Fruit fly (Drosophila melanogaster) whole organism, embryonic: ENCODE data around the gene Aatf.

Experiments
- Atf3 ChIP-seq: fragments of 200-800 bp; sonication (Bioruptor generic); optimal IDR thresholded peaks from 3 replicates; lab custom pipeline; 2016; ENCODE audit warnings: missing biosample characterization, missing genetic modification characterization
- CG11504 ChIP-seq: fragments of 200-800 bp; sonication (Bioruptor generic); optimal IDR thresholded peaks from 3 replicates; lab custom pipeline; 2019; ENCODE audit warnings: missing biosample characterization, mild to moderate bottlenecking, missing genetic modification characterization, moderate library complexity
- CG13123 ChIP-seq: fragments of 200-800 bp; sonication (Bioruptor generic); optimal IDR thresholded peaks from 2 replicates; lab custom pipeline; 2016; ENCODE audit warnings: missing biosample characterization, missing genetic modification characterization
- CG14860 ChIP-seq: fragments of 200-800 bp; sonication (Bioruptor generic); IDR thresholded peaks from 3 replicates; pipeline ENCODE4 v1.3.6; 2022; ENCODE audit warnings: missing biosample characterization, missing genetic modification characterization; ENCODE audit not compliant: partially characterized antibody
- CG15514 ChIP-seq: fragments of 200-800 bp; sonication (Bioruptor generic); optimal IDR thresholded peaks from 3 replicates; lab custom pipeline; 2017; ENCODE audit warnings: missing biosample characterization, missing genetic modification characterization, mild to moderate bottlenecking, moderate library complexity, missing genetic modification reagents
- CG1603 ChIP-seq: fragments of 200-800 bp; sonication (Bioruptor generic); optimal IDR thresholded peaks from 2 replicates; lab custom pipeline; 2019; ENCODE audit warnings: missing biosample characterization, mild to moderate bottlenecking, missing genetic modification characterization, moderate library complexity
- CG17186 ChIP-seq: fragments of 200-800 bp; sonication (Bioruptor generic); optimal IDR thresholded peaks from 3 replicates; lab custom pipeline; 2017; ENCODE audit warnings: missing biosample characterization, missing genetic modification reagents, missing genetic modification characterization
- CG17829 ChIP-seq: fragments of 200-800 bp; optimal IDR thresholded peaks from 2 replicates; lab custom pipeline; 2019; ENCODE audit warnings: missing biosample characterization, mild to moderate bottlenecking, missing genetic modification characterization, moderate library complexity
- CG2678 ChIP-seq: fragments of 200-800 bp; sonication (Bioruptor generic); optimal IDR thresholded peaks from 3 replicates; lab custom pipeline; 2019; ENCODE audit warnings: missing biosample characterization, mild to moderate bottlenecking, missing genetic modification characterization, moderate library complexity
- CG34224 ChIP-seq: fragments of 200-800 bp; sonication (Bioruptor generic); IDR thresholded peaks from 3 replicates; pipeline ENCODE4 v1.3.6; 2022; ENCODE audit warnings: missing biosample characterization, missing genetic modification characterization; ENCODE audit not compliant: partially characterized antibody
- CG7745 ChIP-seq: fragments of 200-800 bp; sonication (Bioruptor generic); optimal IDR thresholded peaks from 2 replicates; lab custom pipeline; 2018; ENCODE audit warnings: missing biosample characterization, mild to moderate bottlenecking, missing genetic modification characterization, moderate library complexity
- CG7928 ChIP-seq: fragments of 200-800 bp; sonication (Bioruptor generic); optimal IDR thresholded peaks from 2 replicates; lab custom pipeline; 2017; ENCODE audit warnings: missing biosample characterization, mild to moderate bottlenecking, missing genetic modification characterization
- CG8924 ChIP-seq: fragments of 200-800 bp; optimal IDR thresholded peaks from 3 replicates; lab custom pipeline; 2019; ENCODE audit warnings: missing biosample characterization, mild to moderate bottlenecking, missing genetic modification characterization, moderate library complexity
- CG9797 ChIP-seq: fragments of 200-800 bp; sonication (Bioruptor generic); optimal IDR thresholded peaks from 3 replicates; lab custom pipeline; 2018; ENCODE audit warnings: missing biosample characterization, mild to moderate bottlenecking, missing genetic modification characterization
- Dbx ChIP-seq: fragments of 200-800 bp; sonication (Bioruptor generic); IDR thresholded peaks from 3 replicates; pipeline ENCODE4 v1.3.6; 2022; ENCODE audit warnings: missing biosample characterization, missing genetic modification characterization
- Deaf1 ChIP-seq: fragments of 200-800 bp; optimal IDR thresholded peaks from 3 replicates; lab custom pipeline; 2019; ENCODE audit warnings: missing biosample characterization, mild to moderate bottlenecking, missing genetic modification characterization, moderate library complexity
- Lhr ChIP-seq: fragments of 200-800 bp; sonication (Bioruptor generic); optimal IDR thresholded peaks from 3 replicates; lab custom pipeline; 2017; ENCODE audit warnings: mild to moderate bottlenecking, missing biosample characterization, missing genetic modification reagents, missing genetic modification characterization
- MBD-R2 ChIP-seq: fragments of 200-800 bp; sonication (Bioruptor generic); IDR thresholded peaks from 2 replicates; pipeline ENCODE4 v1.3.6; 2022; ENCODE audit warnings: missing biosample characterization, missing genetic modification characterization
- Med ChIP-seq: fragments of 200-800 bp; sonication (Bioruptor generic); peaks from one replicate; lab custom pipeline; 2016; ENCODE audit warnings: missing biosample characterization, missing genetic modification characterization, mild to moderate bottlenecking, inconsistent platforms, moderate library complexity
- Myb ChIP-seq: fragments of 200-800 bp; sonication (Bioruptor generic); optimal IDR thresholded peaks from 2 replicates; lab custom pipeline; 2016; ENCODE audit warnings: missing biosample characterization, missing genetic modification characterization
- Opbp ChIP-seq: fragments of 200-800 bp; sonication (Bioruptor generic); IDR thresholded peaks from 3 replicates; pipeline ENCODE4 v1.3.6; 2022; ENCODE audit warnings: missing biosample characterization, missing genetic modification characterization; ENCODE audit not compliant: partially characterized antibody
- Ptx1 ChIP-seq: fragments of 200-800 bp; sonication (Bioruptor generic); IDR thresholded peaks from 2 replicates; pipeline ENCODE4 v1.3.6; 2022; ENCODE audit warnings: missing biosample characterization, missing genetic modification characterization
- Scr ChIP-seq: fragments of 200-800 bp; sonication (Bioruptor generic); IDR thresholded peaks from 2 replicates; pipeline ENCODE4 v1.3.6; 2022; ENCODE audit warnings: missing biosample characterization, missing genetic modification characterization; ENCODE audit not compliant: partially characterized antibody
- Sin3A ChIP-seq: fragments of >200 bp; optimal IDR thresholded peaks from 2 replicates; lab custom pipeline; 2018
- Sry-β ChIP-seq: fragments of 200-800 bp; sonication (Bioruptor generic); optimal IDR thresholded peaks from 2 replicates; lab custom pipeline; 2018; ENCODE audit warnings: missing biosample characterization, mild to moderate bottlenecking, missing genetic modification characterization, moderate library complexity
- Xbp1 ChIP-seq: fragments of 200-800 bp; sonication (Bioruptor generic); optimal IDR thresholded peaks from 3 replicates; lab custom pipeline; 2016; ENCODE audit warnings: missing biosample characterization, mild to moderate bottlenecking, missing genetic modification characterization
- YL-1 ChIP-seq: fragments of 200-800 bp; sonication (Bioruptor generic); optimal IDR thresholded peaks from 3 replicates; lab custom pipeline; 2017; ENCODE audit warnings: missing biosample characterization, mild to moderate bottlenecking, missing genetic modification characterization
- caup ChIP-seq: fragments of 200-800 bp; sonication (Bioruptor generic); optimal IDR thresholded peaks from 3 replicates; lab custom pipeline; 2017; ENCODE audit warnings: missing biosample characterization, mild to moderate bottlenecking, missing genetic modification characterization, moderate library complexity; ENCODE audit not compliant: severe bottlenecking
- crol ChIP-seq: fragments of 200-800 bp; sonication (Bioruptor generic); IDR thresholded peaks from 2 replicates; pipeline ENCODE4 v1.3.6; 2022; ENCODE audit warnings: missing biosample characterization, missing genetic modification characterization
- grau ChIP-seq: fragments of 200-800 bp; optimal IDR thresholded peaks from 3 replicates; lab custom pipeline; 2019; ENCODE audit warnings: missing biosample characterization, mild to moderate bottlenecking, missing genetic modification characterization, moderate library complexity
- hbn ChIP-seq: fragments of 200-800 bp; sonication (Bioruptor generic); IDR thresholded peaks from 2 replicates; pipeline ENCODE4 v1.3.6; 2022; ENCODE audit warnings: missing biosample characterization, missing genetic modification characterization; ENCODE audit not compliant: partially characterized antibody
- her ChIP-seq: fragments of 200-800 bp; sonication (Bioruptor generic); optimal IDR thresholded peaks from 2 replicates; lab custom pipeline; 2016; ENCODE audit warnings: missing biosample characterization, missing genetic modification characterization
- inv ChIP-seq: fragments of 200-800 bp; sonication (Bioruptor generic); IDR thresholded peaks from 2 replicates; pipeline ENCODE4 v1.3.6; 2022; ENCODE audit warnings: missing biosample characterization, missing genetic modification characterization; ENCODE audit not compliant: partially characterized antibody
- knrl ChIP-seq: fragments of 200-800 bp; sonication (Bioruptor generic); IDR thresholded peaks from 3 replicates; pipeline ENCODE4 v1.3.6; 2022; ENCODE audit warnings: missing biosample characterization, missing genetic modification characterization; ENCODE audit not compliant: partially characterized antibody
- prd ChIP-seq, 3 experiments: fragments of >200 bp in 2 of 3; fragments of 200-800 bp in 1 of 3; sonication (Bioruptor generic) in 1 of 3; optimal IDR thresholded peaks in 2 of 3; IDR thresholded peaks in 1 of 3; 2 replicates in 2 of 3; 3 replicates in 1 of 3; pipeline versions ENCODE4 v1.3.6 to Lab custom; 2017 to 2022; ENCODE audit warnings: missing biosample characterization in 1 of 3, missing genetic modification characterization in 1 of 3
- row ChIP-seq: fragments of 200-800 bp; sonication (Bioruptor generic); IDR thresholded peaks from 3 replicates; pipeline ENCODE4 v1.3.6; 2022; ENCODE audit warnings: missing biosample characterization, missing genetic modification characterization
- tna ChIP-seq: fragments of 200-800 bp; sonication (Bioruptor generic); IDR thresholded peaks from 2 replicates; pipeline ENCODE4 v1.3.6; 2022; ENCODE audit warnings: missing biosample characterization, missing genetic modification characterization; ENCODE audit not compliant: partially characterized antibody
- trem ChIP-seq: fragments of 200-800 bp; optimal IDR thresholded peaks from 3 replicates; lab custom pipeline; 2019; ENCODE audit warnings: missing biosample characterization, mild to moderate bottlenecking, missing genetic modification characterization, moderate library complexity
- unc-4 ChIP-seq: fragments of 200-800 bp; sonication (Bioruptor generic); IDR thresholded peaks from 2 replicates; pipeline ENCODE4 v1.3.6; 2022; ENCODE audit warnings: missing biosample characterization, missing genetic modification characterization; ENCODE audit not compliant: partially characterized antibody
- vnd ChIP-seq: fragments of 200-800 bp; sonication (Bioruptor generic); IDR thresholded peaks from 3 replicates; pipeline ENCODE4 v1.3.6; 2022; ENCODE audit warnings: missing biosample characterization, missing genetic modification characterization; ENCODE audit not compliant: partially characterized antibody
- vvl ChIP-seq: fragments of 200-800 bp; sonication (Bioruptor generic); IDR thresholded peaks from 2 replicates; pipeline ENCODE4 v1.3.6; 2022; ENCODE audit warnings: missing biosample characterization, missing genetic modification characterization
- z ChIP-seq: fragments of 200-800 bp; sonication (Bioruptor generic); IDR thresholded peaks from 3 replicates; pipeline ENCODE4 v1.3.6; 2022; ENCODE audit warnings: missing biosample characterization, missing genetic modification characterization
- zen2 ChIP-seq: fragments of 200-800 bp; sonication (Bioruptor generic); IDR thresholded peaks from 3 replicates; pipeline ENCODE4 v1.3.6; 2022; ENCODE audit warnings: missing biosample characterization, missing genetic modification characterization; ENCODE audit not compliant: partially characterized antibody

Aatf gene

DNA sequence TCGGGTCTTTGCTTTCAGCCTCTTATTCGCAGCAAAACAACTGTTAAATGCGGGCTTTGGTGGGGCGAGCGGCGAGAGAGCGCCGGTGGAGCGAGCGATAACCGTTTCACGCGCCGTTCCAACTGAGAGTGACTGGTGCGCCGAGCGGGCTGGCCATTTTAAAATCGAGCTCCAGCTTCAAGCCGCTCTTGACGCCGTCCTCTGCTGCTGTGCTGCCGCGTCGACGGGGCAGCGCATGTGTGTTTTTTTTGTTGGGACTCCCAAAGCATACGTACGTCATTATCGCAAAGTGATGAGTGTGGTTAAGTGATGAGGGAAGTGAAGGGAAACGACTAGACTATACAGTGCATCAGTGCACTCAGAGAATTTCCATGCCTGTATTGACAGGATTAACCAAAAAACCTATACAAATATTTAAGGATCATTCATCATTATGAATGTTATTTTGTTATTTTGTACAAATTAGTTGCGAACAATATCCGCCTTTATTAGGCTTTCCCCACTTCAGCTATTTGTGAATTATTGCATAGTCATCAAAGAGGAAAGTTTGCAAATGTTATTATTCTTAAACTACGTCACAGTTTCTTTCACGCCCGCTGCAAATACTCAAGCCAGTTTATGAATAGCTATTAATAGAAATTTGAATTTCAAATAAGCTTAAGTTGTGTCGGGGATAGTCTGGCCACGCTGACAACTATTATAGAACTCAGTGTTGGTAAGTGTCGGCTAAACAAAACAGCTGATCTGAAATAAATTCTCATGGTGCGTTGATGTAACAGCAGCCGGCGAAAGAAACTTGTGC is 44.0 kb upstream of the Aatf start, which contains the start of gene Spn27A (continued):
- TF ChIP-seq CG1603 (tag; lab: Kevin White, UChicago) (peak; percentile 68), her (GFP tag; lab: Kevin White, UChicago) (peak; percentile 36), crol (GFP tag; lab: Robert Waterston, UW) (peak; percentile 70), CG7928 (GFP tag; lab: Kevin White, UChicago) (peak; percentile 24), CG11504 (tag; lab: Kevin White, UChicago) (no peak), CG2678 (tag; lab: Kevin White, UChicago) (peak; percentile 74), Deaf1 (tag; lab: Kevin White, UChicago) (no peak)

DNA sequence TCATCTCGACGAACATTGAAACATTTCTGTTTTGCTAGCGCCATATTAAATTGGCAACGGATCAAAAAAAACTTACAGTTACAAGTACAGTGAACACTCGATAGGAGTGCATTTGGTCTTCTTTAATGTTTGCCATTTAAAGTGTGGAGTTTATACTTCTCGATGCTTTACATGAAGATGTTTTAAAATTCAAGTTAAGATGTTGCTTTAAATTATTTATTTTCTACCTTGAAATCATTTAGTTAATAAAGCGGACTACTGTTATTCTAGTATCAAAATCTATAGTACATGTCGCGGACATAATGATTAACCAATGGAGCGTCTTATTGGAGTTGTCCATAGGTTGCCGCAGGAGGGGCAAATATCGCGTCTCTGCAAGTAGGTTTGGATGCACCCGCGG is 40.9 kb upstream of the Aatf start, which contains the start of gene cort:
cort (minus strand) TSS at position 101 of the 400 bp plus-strand sequence.
- TF ChIP-seq Sry-β (GFP tag; lab: Kevin White, UChicago) (no peak), grau (tag; lab: Kevin White, UChicago) (peak; percentile 26)

DNA sequence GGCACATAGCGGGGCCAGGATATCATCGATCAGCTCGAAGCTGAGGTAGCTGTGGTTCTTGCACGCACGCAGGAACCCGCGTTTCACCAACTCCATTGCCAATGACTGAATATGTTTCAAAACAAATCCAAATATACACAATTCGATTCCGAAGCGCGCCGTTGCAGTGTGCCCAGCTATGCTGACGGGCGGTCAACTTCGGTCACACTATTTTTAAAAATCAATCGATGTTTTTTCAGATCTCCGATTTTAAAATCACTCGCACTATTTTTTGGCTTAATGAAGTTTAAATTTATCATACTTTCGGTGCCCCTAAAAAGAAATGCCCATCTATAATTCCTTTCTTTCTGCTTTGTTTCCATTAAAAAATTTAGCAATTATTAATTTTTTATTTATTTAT is 40.0 kb upstream of the Aatf start, which contains the start of gene Nse1:
Nse1 (minus strand) TSS at position 173 of the 400 bp plus-strand sequence.
- peak; percentile 72 for TF ChIP-seq tna (GFP tag; lab: Robert Waterston, UW)
- peak; percentile 59 for TF ChIP-seq row (GFP tag; lab: Robert Waterston, UW)
- peak; percentile 74 for TF ChIP-seq knrl (GFP tag; lab: Robert Waterston, UW)
- TF ChIP-seq CG17186 (GFP tag; lab: Kevin White, UChicago): peak; percentile 48
- peak; percentile 43 for TF ChIP-seq Myb (GFP tag; lab: Kevin White, UChicago)
- TF ChIP-seq Scr: peak; percentile 75
- TF ChIP-seq vvl (GFP tag; lab: Robert Waterston, UW): peak; percentile 9; the same call in 1 of the 2 replicates
- no peak for TF ChIP-seq caup
- peak; percentile 50; the same call in 1 of the 3 replicates for TF ChIP-seq vnd (GFP tag; lab: Robert Waterston, UW)
- peak; percentile 42 for TF ChIP-seq CG15514 (GFP tag; lab: Kevin White, UChicago)
- no peak for TF ChIP-seq Dbx (GFP tag; lab: Robert Waterston, UW)
- peak; percentile 77 for TF ChIP-seq unc-4 (GFP tag; lab: Robert Waterston, UW)
- peak; percentile 15 for TF ChIP-seq Med (GFP tag; lab: Kevin White, UChicago)
- peak; percentile 34 for TF ChIP-seq trem
- TF ChIP-seq CG8924: no peak
- TF ChIP-seq CG7745: no peak
- TF ChIP-seq MBD-R2 (GFP tag; lab: Robert Waterston, UW): peak; percentile 79
- no peak for TF ChIP-seq prd (optimal IDR thresholded peaks at IDR 0.05; lab: Kevin White, UChicago)
- TF ChIP-seq prd (GFP tag; IDR thresholded peaks at IDR 0.05; lab: Robert Waterston, UW): no peak
- TF ChIP-seq Opbp: peak; percentile 79; the same call in 2 of the 3 replicates
- TF ChIP-seq YL-1 (GFP tag; lab: Kevin White, UChicago): peak; percentile 37
- TF ChIP-seq hbn: peak; percentile 75
- TF ChIP-seq CG1603 (tag; lab: Kevin White, UChicago): peak; percentile 66
- TF ChIP-seq z (GFP tag; lab: Robert Waterston, UW): no peak
- peak; percentile 67 for TF ChIP-seq inv (GFP tag; lab: Robert Waterston, UW)
- TF ChIP-seq CG9797: peak; percentile 81
- no peak for TF ChIP-seq Atf3 (GFP tag; lab: Kevin White, UChicago)
- TF ChIP-seq CG17829 (tag; lab: Kevin White, UChicago): peak; percentile 24
- peak; percentile 24 for TF ChIP-seq Lhr
- TF ChIP-seq CG14860 (GFP tag; lab: Robert Waterston, UW): peak; percentile 17; the same call in 1 of the 3 replicates
- TF ChIP-seq CG34224: peak; percentile 78
- TF ChIP-seq zen2 (GFP tag; lab: Robert Waterston, UW): peak; percentile 52; the same call in 2 of the 3 replicates
- TF ChIP-seq Ptx1 (GFP tag; lab: Robert Waterston, UW): no peak
- TF ChIP-seq Sin3A (lab: Kevin White, UChicago): peak; percentile 32
- TF ChIP-seq Xbp1: no peak
- no peak for TF ChIP-seq CG13123 (GFP tag; lab: Kevin White, UChicago)
